Worm (Caenorhabditis elegans) whole organism, L4/young adult: ENCODE data around the gene F54F7.8.

ENCODE experiments used
- dao-5 ChIP-seq: sonication (generic microtip); optimal IDR thresholded peaks from 2 replicates; lab custom pipeline; 2016; ENCODE audit warnings: missing genotype, missing genetic modification characterization, moderate library complexity, missing compliant biosample characterization
- him-1 ChIP-seq: sonication (generic microtip); optimal IDR thresholded peaks from 2 replicates; lab custom pipeline; 2016; ENCODE audit warnings: missing genotype, missing genetic modification reagents, missing genetic modification characterization, missing compliant biosample characterization

- TF ChIP-seq him-1 (tag; lab: Kevin White, UChicago): no peak
- TF ChIP-seq dao-5 (tag; lab: Kevin White, UChicago): no peak
Measured at ce11 chrX:11818711-11819110, 36.1 kb downstream of the F54F7.8 start.
